Worm (Caenorhabditis elegans) whole organism, L4/young adult: ENCODE data around the gene C31H1.2.

ENCODE experiments used
- W03F9.2 ChIP-seq: fragments of 150-350 bp; optimal IDR thresholded peaks from 2 replicates; lab custom pipeline; 2014; ENCODE audit warnings: missing biosample characterization, missing genetic modification characterization
- him-1 ChIP-seq: sonication (generic microtip); optimal IDR thresholded peaks from 2 replicates; lab custom pipeline; 2016; ENCODE audit warnings: missing genotype, missing genetic modification reagents, missing genetic modification characterization, missing compliant biosample characterization

- TF ChIP-seq him-1 (tag; lab: Kevin White, UChicago) = no peak
- TF ChIP-seq W03F9.2 (tag; lab: Kevin White, UChicago) = peak; percentile 13
Measured at ce11 chrIV:5814092-5814650, 23.1 kb downstream of the C31H1.2 start, which contains the start of gene oops-1.
